Worm (Caenorhabditis elegans) whole organism, young adult: ENCODE data around the gene glb-29.

ENCODE experiments used
- B0019.2 ChIP-seq: fragments of 200-800 bp; sonication (Bioruptor generic); conservative IDR thresholded peaks from 2 replicates; pipeline ENCODE4 v1.3.6; 2022; ENCODE audit warnings: missing genetic modification reagents, missing genetic modification characterization, missing compliant biosample characterization
- C17E4.6 ChIP-seq: fragments of 200-800 bp; sonication (Bioruptor generic); IDR thresholded peaks from 2 replicates; pipeline ENCODE4 v1.3.6; 2022; ENCODE audit warnings: missing genetic modification reagents, missing genetic modification characterization, missing compliant biosample characterization
- F10E7.11 ChIP-seq: sonication (generic microtip); optimal IDR thresholded peaks from 2 replicates; lab custom pipeline; 2017; ENCODE audit warnings: mild to moderate bottlenecking, missing genetic modification characterization, moderate library complexity, missing compliant biosample characterization
- F23B12.7 ChIP-seq: sonication (generic microtip); optimal IDR thresholded peaks from 2 replicates; lab custom pipeline; 2017; ENCODE audit warnings: missing genetic modification characterization, mild to moderate bottlenecking, missing compliant biosample characterization, antibody characterized with exemption, moderate library complexity; ENCODE audit not compliant: insufficient read depth
- F49E8.2 ChIP-seq: sonication (generic microtip); optimal IDR thresholded peaks from 3 replicates; lab custom pipeline; 2017; ENCODE audit warnings: missing genetic modification characterization, mild to moderate bottlenecking, missing compliant biosample characterization, antibody characterized with exemption, moderate library complexity; ENCODE audit not compliant: insufficient read depth
- K11D2.4 ChIP-seq: fragments of 200-800 bp; sonication (Bioruptor generic); IDR thresholded peaks from 2 replicates; pipeline ENCODE4 v1.3.6; 2022; ENCODE audit warnings: missing genetic modification reagents, missing genetic modification characterization, missing compliant biosample characterization
- ZK185.1 ChIP-seq: sonication (generic microtip); optimal IDR thresholded peaks from 2 replicates; lab custom pipeline; 2016; ENCODE audit warnings: mild to moderate bottlenecking, missing genetic modification characterization, missing compliant biosample characterization; ENCODE audit not compliant: poor library complexity, severe bottlenecking
- akir-1 ChIP-seq: fragments of 200-800 bp; sonication (Bioruptor generic); optimal IDR thresholded peaks from 2 replicates; lab custom pipeline; 2018; ENCODE audit warnings: mild to moderate bottlenecking, missing genetic modification characterization, moderate library complexity, missing compliant biosample characterization
- ama-1 ChIP-seq, 3 experiments: fragments of 150-350 bp in 1 of 3; sonication (generic microtip) in 2 of 3; optimal IDR thresholded peaks; 2 replicates each; lab custom pipeline; 2014 to 2018; ENCODE audit warnings: missing biosample characterization in 2 of 3, missing genetic modification characterization in 2 of 3, missing genetic modification reagents in 2 of 3
- aptf-2 ChIP-seq: fragments of 200-800 bp; sonication (Bioruptor generic); conservative IDR thresholded peaks from 2 replicates; pipeline ENCODE4 v1.3.6; 2022; ENCODE audit warnings: missing genetic modification reagents, missing genetic modification characterization, missing compliant biosample characterization
- attf-5 ChIP-seq: fragments of 200-800 bp; sonication (Bioruptor generic); optimal IDR thresholded peaks from 2 replicates; lab custom pipeline; 2018; ENCODE audit warnings: mild to moderate bottlenecking, missing genetic modification characterization, missing compliant biosample characterization
- cebp-1 ChIP-seq, 2 experiments: fragments of 200-800 bp in 1 of 2; sonication (Bioruptor generic) in 1 of 2; sonication (generic microtip) in 1 of 2; IDR thresholded peaks in 1 of 2; optimal IDR thresholded peaks in 1 of 2; 2 replicates each; pipeline versions ENCODE4 v1.3.6 to Lab custom; 2017 to 2022; ENCODE audit warnings: missing compliant biosample characterization in 2 of 2, missing genetic modification characterization in 2 of 2, mild to moderate bottlenecking in 1 of 2, missing genetic modification reagents in 1 of 2, moderate library complexity in 1 of 2
- ceh-27 ChIP-seq: fragments of 200-800 bp; sonication (Bioruptor generic); optimal IDR thresholded peaks from 2 replicates; lab custom pipeline; 2018; ENCODE audit warnings: mild to moderate bottlenecking, missing genetic modification characterization, moderate library complexity, missing compliant biosample characterization
- ceh-40 ChIP-seq: fragments of 200-800 bp; sonication (Bioruptor generic); IDR thresholded peaks from 2 replicates; pipeline ENCODE4 v1.3.6; 2022; ENCODE audit warnings: missing genetic modification characterization, missing compliant biosample characterization
- ceh-91 ChIP-seq: fragments of 200-800 bp; sonication (Bioruptor generic); IDR thresholded peaks from 2 replicates; pipeline ENCODE4 v1.3.6; 2022; ENCODE audit warnings: missing genetic modification reagents, missing genetic modification characterization, missing compliant biosample characterization
- die-1 ChIP-seq: sonication (generic microtip); optimal IDR thresholded peaks from 2 replicates; lab custom pipeline; 2016; ENCODE audit warnings: missing genotype, mild to moderate bottlenecking, missing genetic modification characterization, missing compliant biosample characterization
- dox-1 ChIP-seq: fragments of 200-800 bp; sonication (Bioruptor generic); IDR thresholded peaks from 2 replicates; pipeline ENCODE4 v1.3.6; 2022; ENCODE audit warnings: missing genetic modification reagents, missing genetic modification characterization, missing compliant biosample characterization
- dpff-1 ChIP-seq: sonication (generic microtip); optimal IDR thresholded peaks from 2 replicates; lab custom pipeline; 2017; ENCODE audit warnings: mild to moderate bottlenecking, missing genetic modification characterization, missing compliant biosample characterization
- egl-44 ChIP-seq: fragments of 200-800 bp; sonication (Bioruptor generic); IDR thresholded peaks from 2 replicates; pipeline ENCODE4 v1.3.6; 2022; ENCODE audit warnings: missing genetic modification reagents, missing genetic modification characterization, missing compliant biosample characterization
- hlh-26 ChIP-seq: fragments of 200-800 bp; sonication (Bioruptor generic); conservative IDR thresholded peaks from 2 replicates; pipeline ENCODE4 v1.3.6; 2022; ENCODE audit warnings: missing genetic modification reagents, missing genetic modification characterization, missing compliant biosample characterization
- hrde-1 ChIP-seq: sonication (generic microtip); optimal IDR thresholded peaks from 2 replicates; lab custom pipeline; 2016; ENCODE audit warnings: missing genetic modification characterization, mild to moderate bottlenecking, missing compliant biosample characterization, moderate library complexity, missing genotype, missing genetic modification reagents, borderline replicate concordance
- lag-1 ChIP-seq: fragments of 200-800 bp; sonication (Bioruptor generic); IDR thresholded peaks from 2 replicates; pipeline ENCODE4 v1.3.6; 2022; ENCODE audit warnings: missing genetic modification reagents, missing genetic modification characterization, missing compliant biosample characterization
- let-607 ChIP-seq, 2 experiments: fragments of 200-800 bp in 1 of 2; sonication (Bioruptor generic) in 1 of 2; sonication (generic microtip) in 1 of 2; optimal IDR thresholded peaks; 2 replicates each; lab custom pipeline; 2016 to 2018; ENCODE audit warnings: mild to moderate bottlenecking in 2 of 2, missing compliant biosample characterization in 2 of 2, missing genetic modification characterization in 2 of 2, moderate library complexity in 2 of 2, missing genotype in 1 of 2
- lin-35 ChIP-seq, 3 experiments: fragments of 150-350 bp in 2 of 3; sonication (generic microtip) in 1 of 3; optimal IDR thresholded peaks; 2 replicates each; lab custom pipeline; 2014 to 2018; ENCODE audit warnings: missing biosample characterization in 3 of 3, missing genetic modification characterization in 3 of 3, missing genetic modification reagents in 3 of 3
- lsl-1 ChIP-seq: fragments of 200-800 bp; sonication (Bioruptor generic); optimal IDR thresholded peaks from 2 replicates; lab custom pipeline; 2018; ENCODE audit warnings: mild to moderate bottlenecking, missing genetic modification characterization, moderate library complexity, missing compliant biosample characterization
- madf-6 ChIP-seq: fragments of 200-800 bp; sonication (Bioruptor generic); IDR thresholded peaks from 2 replicates; pipeline ENCODE4 v1.3.6; 2022; ENCODE audit warnings: missing genetic modification reagents, missing genetic modification characterization, missing compliant biosample characterization
- mxl-1 ChIP-seq: sonication (generic microtip); optimal IDR thresholded peaks from 2 replicates; lab custom pipeline; 2016; ENCODE audit warnings: missing genetic modification characterization, missing compliant biosample characterization
- nfya-1 ChIP-seq: sonication (generic microtip); optimal IDR thresholded peaks from 2 replicates; lab custom pipeline; 2017; ENCODE audit warnings: antibody characterized with exemption, missing compliant biosample characterization, missing genetic modification characterization, borderline replicate concordance; ENCODE audit not compliant: insufficient read depth
- nhr-27 ChIP-seq: fragments of 200-800 bp; sonication (Bioruptor generic); optimal IDR thresholded peaks from 2 replicates; lab custom pipeline; 2018; ENCODE audit warnings: mild to moderate bottlenecking, missing genetic modification characterization, moderate library complexity, missing compliant biosample characterization
- nhr-80 ChIP-seq: sonication (generic microtip); optimal IDR thresholded peaks from 2 replicates; lab custom pipeline; 2016; ENCODE audit warnings: missing genetic modification characterization, missing compliant biosample characterization
- pha-4 ChIP-seq: fragments of 150-350 bp; sonication (generic microtip); optimal IDR thresholded peaks from 2 replicates; lab custom pipeline; 2014; ENCODE audit warnings: missing biosample characterization, missing genetic modification reagents, missing genetic modification characterization
- rcor-1 ChIP-seq: fragments of 200-800 bp; sonication (Bioruptor generic); IDR thresholded peaks from 2 replicates; pipeline ENCODE4 v1.3.6; 2022; ENCODE audit warnings: missing genetic modification reagents, missing genetic modification characterization, missing compliant biosample characterization
- rec-8 ChIP-seq, 2 experiments: sonication (generic microtip); optimal IDR thresholded peaks; 2 replicates each; lab custom pipeline; 2016; ENCODE audit warnings: mild to moderate bottlenecking in 2 of 2, missing genetic modification characterization in 2 of 2, missing genetic modification reagents in 2 of 2, missing genotype in 2 of 2, missing biosample characterization in 1 of 2, missing compliant biosample characterization in 1 of 2, moderate library complexity in 1 of 2
- snpc-1.3 ChIP-seq: sonication (generic microtip); optimal IDR thresholded peaks from 2 replicates; lab custom pipeline; 2017; ENCODE audit warnings: missing genetic modification characterization, mild to moderate bottlenecking, missing compliant biosample characterization, antibody characterized with exemption, moderate library complexity, missing genotype, missing genetic modification reagents; ENCODE audit not compliant: insufficient read depth
- snpc-4 ChIP-seq, 5 experiments: fragments of 150-350 bp in 1 of 5; sonication (generic microtip) in 4 of 5; optimal IDR thresholded peaks; 2 replicates each; lab custom pipeline; 2014 to 2018; ENCODE audit warnings: missing genetic modification characterization in 5 of 5, missing biosample characterization in 3 of 5, antibody characterized with exemption in 2 of 5, mild to moderate bottlenecking in 2 of 5, missing compliant biosample characterization in 2 of 5, missing genotype in 2 of 5, moderate library complexity in 2 of 5, missing genetic modification reagents in 1 of 5
- sptf-2 ChIP-seq: fragments of 200-800 bp; sonication (Bioruptor generic); optimal IDR thresholded peaks from 2 replicates; lab custom pipeline; 2018; ENCODE audit warnings: mild to moderate bottlenecking, missing genetic modification characterization, missing compliant biosample characterization
- tlf-1 ChIP-seq: fragments of 200-800 bp; sonication (Bioruptor generic); optimal IDR thresholded peaks from 2 replicates; lab custom pipeline; 2018; ENCODE audit warnings: mild to moderate bottlenecking, missing genetic modification characterization, missing compliant biosample characterization
- unc-62 ChIP-seq: fragments of 150-350 bp; optimal IDR thresholded peaks from 2 replicates; lab custom pipeline; 2014; ENCODE audit warnings: missing biosample characterization, missing genetic modification reagents, missing genetic modification characterization
- xnd-1 ChIP-seq: sonication (generic microtip); optimal IDR thresholded peaks from 2 replicates; lab custom pipeline; 2016; ENCODE audit warnings: missing genotype, missing genetic modification reagents, missing genetic modification characterization, missing compliant biosample characterization
- ztf-22 ChIP-seq: fragments of 200-800 bp; sonication (Bioruptor generic); optimal IDR thresholded peaks from 2 replicates; lab custom pipeline; 2018; ENCODE audit warnings: mild to moderate bottlenecking, missing genetic modification characterization, moderate library complexity, missing compliant biosample characterization
- ztf-26 ChIP-seq: sonication (generic microtip); optimal IDR thresholded peaks from 2 replicates; lab custom pipeline; 2017; ENCODE audit warnings: missing genetic modification characterization, missing compliant biosample characterization
- ztf-6 ChIP-seq: fragments of 200-800 bp; sonication (Bioruptor generic); IDR thresholded peaks from 2 replicates; pipeline ENCODE4 v1.3.6; 2022; ENCODE audit warnings: missing genetic modification reagents, missing genetic modification characterization, missing compliant biosample characterization

The glb-29 gene

DNA sequence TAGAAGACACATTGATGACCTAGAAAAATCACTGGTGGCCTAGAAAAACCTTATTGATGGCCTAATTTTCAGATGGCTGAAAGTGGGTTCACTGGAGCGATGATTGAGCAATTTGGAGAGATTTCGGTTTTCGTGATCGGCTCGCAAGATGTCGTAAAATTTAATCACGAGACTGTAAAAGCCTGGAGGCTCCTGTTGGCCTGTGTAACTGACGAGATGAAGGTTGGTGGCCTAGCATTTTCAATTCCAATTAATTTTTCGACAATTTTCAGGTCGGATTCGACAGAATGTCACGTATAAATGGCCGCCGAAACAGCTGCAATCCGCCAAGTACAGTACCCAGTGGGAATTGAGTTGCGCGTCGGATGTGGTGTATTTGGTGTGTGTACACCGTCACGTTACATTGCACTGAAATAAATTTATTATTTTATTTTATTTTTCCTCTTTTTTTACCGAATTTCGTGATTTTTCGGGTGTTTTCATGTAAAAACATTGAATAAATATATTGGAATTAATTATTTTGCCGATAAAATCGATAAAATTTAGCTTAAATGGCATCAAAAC, 14.5 kb downstream of the glb-29 start, which contains the start of gene Y17G7B.12:
Y17G7B.12 (plus strand) TSS at position 547 of the 564 bp plus-strand sequence.
- TF ChIP-seq unc-62 (GFP tag; lab: Kevin White, UChicago) = no peak
- no peak for TF ChIP-seq rcor-1 (GFP tag; lab: Robert Waterston, UW)
- TF ChIP-seq F10E7.11 = no peak
- no peak for TF ChIP-seq egl-44
- no peak for TF ChIP-seq ztf-22 (GFP tag; lab: Kevin White, UChicago)
- no peak for TF ChIP-seq snpc-1.3 (tag; lab: Kevin White, UChicago)

DNA sequence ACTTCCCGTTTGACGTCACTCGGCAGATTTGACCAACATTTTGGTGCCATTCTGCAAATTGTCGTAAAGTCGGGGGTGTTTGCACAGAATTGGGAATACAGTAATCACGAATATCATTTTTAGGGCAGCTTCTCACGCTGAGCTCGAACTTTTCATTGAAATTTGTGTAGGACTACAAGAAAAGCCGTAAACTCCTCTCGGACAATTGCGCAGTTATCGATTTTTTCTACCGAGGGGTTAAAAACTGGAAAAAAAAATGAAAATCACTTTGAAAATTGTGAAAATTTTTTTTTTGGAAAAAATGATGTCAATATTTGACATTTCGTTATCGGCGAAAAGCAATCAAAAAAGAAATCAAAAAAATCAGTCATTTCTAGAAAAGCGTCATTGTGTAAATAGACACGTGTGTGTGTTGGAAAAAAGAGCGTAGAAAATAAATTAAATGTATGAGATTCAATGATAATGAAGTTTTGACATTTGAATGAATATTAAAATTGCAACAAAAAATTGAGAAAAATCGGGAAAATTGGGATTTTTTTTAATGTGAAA, 18.9 kb downstream of the glb-29 start, which contains the start of gene Y17G7B.8:
Y17G7B.8 (minus strand) TSS at position 51 of the 549 bp plus-strand sequence.
- TF ChIP-seq B0019.2 (no peak), ztf-6 (no peak), unc-62 (GFP tag; lab: Kevin White, UChicago) (peak; percentile 56), akir-1 (no peak), ama-1 (optimal IDR thresholded peaks at IDR 0.05; lab: Kevin White, UChicago) (no peak), ama-1 (GFP tag; optimal IDR thresholded peaks at IDR 0.05; lab: Kevin White, UChicago) (no peak), lsl-1 (GFP tag; lab: Kevin White, UChicago) (peak; percentile 15), snpc-4 (GFP tag; optimal IDR thresholded peaks at IDR 0.05; lab: Kevin White, UChicago) (no peak), snpc-4 (tag; optimal IDR thresholded peaks at IDR 0.05; lab: Kevin White, UChicago) (no peak), nhr-27 (tag; lab: Kevin White, UChicago) (no peak), tlf-1 (GFP tag; lab: Kevin White, UChicago) (no peak), ceh-40 (GFP tag; lab: Robert Waterston, UW) (no peak), xnd-1 (tag; lab: Kevin White, UChicago) (no peak), C17E4.6 (GFP tag; lab: Robert Waterston, UW) (no peak), rec-8 (tag; optimal IDR thresholded peaks at IDR 0.05; lab: Kevin White, UChicago) (no peak), hrde-1 (tag; lab: Kevin White, UChicago) (no peak), pha-4 (peak; percentile 66), nhr-80 (tag; lab: Kevin White, UChicago) (peak; percentile 68), ceh-91 (GFP tag; lab: Robert Waterston, UW) (no peak), dpff-1 (tag; lab: Kevin White, UChicago) (no peak), lag-1 (GFP tag; lab: Robert Waterston, UW) (no peak), K11D2.4 (no peak), F49E8.2 (tag; lab: Kevin White, UChicago) (no peak), let-607 (tag; optimal IDR thresholded peaks at IDR 0.05; lab: Kevin White, UChicago) (peak; percentile 73 to 80), sptf-2 (GFP tag; lab: Kevin White, UChicago) (no peak), aptf-2 (GFP tag; lab: Robert Waterston, UW) (no peak), die-1 (no peak), ceh-27 (no peak), mxl-1 (tag; lab: Kevin White, UChicago) (no peak), attf-5 (GFP tag; lab: Kevin White, UChicago) (no peak), hlh-26 (no peak), lin-35 (GFP tag; optimal IDR thresholded peaks at IDR 0.05; lab: Kevin White, UChicago) (no peak), cebp-1 (GFP tag; IDR thresholded peaks at IDR 0.05; lab: Robert Waterston, UW) (no peak), cebp-1 (tag; optimal IDR thresholded peaks at IDR 0.05; lab: Kevin White, UChicago) (no peak), dox-1 (GFP tag; lab: Robert Waterston, UW) (no peak), ztf-26 (no peak), ZK185.1 (tag; lab: Kevin White, UChicago) (no peak), F23B12.7 (tag; lab: Kevin White, UChicago) (no peak), madf-6 (GFP tag; lab: Robert Waterston, UW) (peak; percentile 18; the same call in 1 of the 2 replicates), nfya-1 (tag; lab: Kevin White, UChicago) (no peak)
- TF ChIP-seq, all 124 proteins: peak for 6
